Fruit fly (Drosophila melanogaster) whole organism, embryonic: ENCODE data around the gene CG6325.
A peak's percentile ranks its signal among the peaks of the same experiment; 100 is the strongest.

Experiments
- Aef1 ChIP-seq: fragments of 200-800 bp; sonication (Bioruptor generic); IDR thresholded peaks from 3 replicates; pipeline ENCODE4 v1.3.6; 2022; ENCODE audit warnings: missing biosample characterization, missing genetic modification characterization
- Asciz ChIP-seq: fragments of 200-800 bp; sonication (Bioruptor generic); optimal IDR thresholded peaks from 2 replicates; lab custom pipeline; 2017; ENCODE audit warnings: missing biosample characterization, mild to moderate bottlenecking, missing genetic modification characterization, missing genetic modification reagents
- Atf-2 ChIP-seq: fragments of 200-800 bp; sonication (Bioruptor generic); optimal IDR thresholded peaks from 2 replicates; lab custom pipeline; 2016; ENCODE audit warnings: missing biosample characterization, missing genetic modification characterization
- B-H2 ChIP-seq: fragments of 200-800 bp; sonication (Bioruptor generic); optimal IDR thresholded peaks from 2 replicates; lab custom pipeline; 2018; ENCODE audit warnings: missing biosample characterization, mild to moderate bottlenecking, missing genetic modification characterization
- CG11085 ChIP-seq: fragments of 200-800 bp; sonication (Bioruptor generic); IDR thresholded peaks from 2 replicates; pipeline ENCODE4 v1.3.6; 2022; ENCODE audit warnings: missing biosample characterization, missing genetic modification characterization
- CG11093 ChIP-seq: fragments of 200-800 bp; sonication (Bioruptor generic); IDR thresholded peaks from 3 replicates; pipeline ENCODE4 v1.3.6; 2022; ENCODE audit warnings: missing biosample characterization, missing genetic modification characterization
- CG12219 ChIP-seq: fragments of 200-800 bp; sonication (Bioruptor generic); optimal IDR thresholded peaks from 3 replicates; lab custom pipeline; 2018; ENCODE audit warnings: missing biosample characterization, mild to moderate bottlenecking, missing genetic modification characterization
- CG12299 ChIP-seq: fragments of 200-800 bp; sonication (Bioruptor generic); optimal IDR thresholded peaks from 2 replicates; lab custom pipeline; 2018; ENCODE audit warnings: missing biosample characterization, mild to moderate bottlenecking, missing genetic modification characterization
- CG14710 ChIP-seq: fragments of 200-800 bp; sonication (Bioruptor generic); optimal IDR thresholded peaks from 3 replicates; lab custom pipeline; 2019; ENCODE audit warnings: missing biosample characterization, mild to moderate bottlenecking, missing genetic modification characterization, moderate library complexity
- CG15601 ChIP-seq: fragments of 200-800 bp; sonication (Bioruptor generic); optimal IDR thresholded peaks from 3 replicates; lab custom pipeline; 2019; ENCODE audit warnings: missing biosample characterization, mild to moderate bottlenecking, missing genetic modification characterization, moderate library complexity
- CG1603 ChIP-seq: fragments of 200-800 bp; sonication (Bioruptor generic); optimal IDR thresholded peaks from 2 replicates; lab custom pipeline; 2019; ENCODE audit warnings: missing biosample characterization, mild to moderate bottlenecking, missing genetic modification characterization, moderate library complexity
- CG17385 ChIP-seq: fragments of 200-800 bp; sonication (Bioruptor generic); optimal IDR thresholded peaks from 3 replicates; lab custom pipeline; 2018; ENCODE audit warnings: missing biosample characterization, mild to moderate bottlenecking, missing genetic modification characterization
- CG17802 ChIP-seq: fragments of 200-800 bp; sonication (Bioruptor generic); optimal IDR thresholded peaks from 2 replicates; lab custom pipeline; 2018; ENCODE audit warnings: missing biosample characterization, mild to moderate bottlenecking, missing genetic modification characterization, moderate library complexity
- CG2202 ChIP-seq: fragments of 200-800 bp; sonication (Bioruptor generic); optimal IDR thresholded peaks from 2 replicates; lab custom pipeline; 2018; ENCODE audit warnings: missing biosample characterization, mild to moderate bottlenecking, missing genetic modification characterization
- CG2678 ChIP-seq: fragments of 200-800 bp; sonication (Bioruptor generic); optimal IDR thresholded peaks from 3 replicates; lab custom pipeline; 2019; ENCODE audit warnings: missing biosample characterization, mild to moderate bottlenecking, missing genetic modification characterization, moderate library complexity
- CG2712 ChIP-seq: fragments of 200-800 bp; optimal IDR thresholded peaks from 3 replicates; lab custom pipeline; 2019; ENCODE audit warnings: missing biosample characterization, mild to moderate bottlenecking, missing genetic modification characterization, moderate library complexity
- CG31365 ChIP-seq: fragments of 200-800 bp; sonication (Bioruptor generic); optimal IDR thresholded peaks from 2 replicates; lab custom pipeline; 2018; ENCODE audit warnings: missing biosample characterization, mild to moderate bottlenecking, missing genetic modification characterization
- CG34376 ChIP-seq: fragments of 200-800 bp; sonication (Bioruptor generic); optimal IDR thresholded peaks from 2 replicates; lab custom pipeline; 2018; ENCODE audit warnings: missing biosample characterization, mild to moderate bottlenecking, missing genetic modification characterization
- CG34422 ChIP-seq: fragments of 200-800 bp; sonication (Bioruptor generic); IDR thresholded peaks from 3 replicates; pipeline ENCODE4 v1.3.6; 2022; ENCODE audit warnings: missing biosample characterization, missing genetic modification characterization
- CG4820 ChIP-seq: fragments of 200-800 bp; sonication (Bioruptor generic); optimal IDR thresholded peaks from 3 replicates; lab custom pipeline; 2016; ENCODE audit warnings: missing biosample characterization, missing genetic modification characterization
- CG6254 ChIP-seq: fragments of 200-800 bp; sonication (Bioruptor generic); optimal IDR thresholded peaks from 3 replicates; lab custom pipeline; 2017; ENCODE audit warnings: mild to moderate bottlenecking, missing biosample characterization, missing genetic modification reagents, missing genetic modification characterization
- CG7963 ChIP-seq: fragments of 200-800 bp; sonication (Bioruptor generic); IDR thresholded peaks from 3 replicates; pipeline ENCODE4 v1.3.6; 2022; ENCODE audit warnings: missing biosample characterization, missing genetic modification characterization; ENCODE audit not compliant: partially characterized antibody
- D ChIP-seq, 2 experiments: fragments of 200-800 bp in 1 of 2; fragments of >200 bp in 1 of 2; sonication (Bioruptor generic) in 1 of 2; optimal IDR thresholded peaks; 2 replicates in 1 of 2; 3 replicates in 1 of 2; lab custom pipeline; 2017; ENCODE audit warnings: mild to moderate bottlenecking in 1 of 2, missing biosample characterization in 1 of 2, missing genetic modification characterization in 1 of 2, missing genetic modification reagents in 1 of 2
- Doc3 ChIP-seq: fragments of 200-800 bp; sonication (Bioruptor generic); IDR thresholded peaks from 3 replicates; pipeline ENCODE4 v1.3.6; 2022; ENCODE audit warnings: missing biosample characterization, missing genetic modification characterization; ENCODE audit not compliant: partially characterized antibody
- Dref ChIP-seq: fragments of 200-800 bp; sonication (Bioruptor generic); IDR thresholded peaks from 2 replicates; pipeline ENCODE4 v1.3.6; 2022; ENCODE audit warnings: missing biosample characterization, missing genetic modification characterization
- Ets97D ChIP-seq: fragments of 200-800 bp; sonication (Bioruptor generic); optimal IDR thresholded peaks from 3 replicates; lab custom pipeline; 2016; ENCODE audit warnings: missing biosample characterization, missing genetic modification characterization
- H15 ChIP-seq: fragments of 200-800 bp; sonication (Bioruptor generic); IDR thresholded peaks from 3 replicates; pipeline ENCODE4 v1.3.6; 2022; ENCODE audit warnings: missing biosample characterization, missing genetic modification characterization
- H2.0 ChIP-seq: fragments of 200-800 bp; sonication (Bioruptor generic); IDR thresholded peaks from 2 replicates; pipeline ENCODE4 v1.3.6; 2022; ENCODE audit warnings: missing biosample characterization, missing genetic modification characterization
- HLH54F ChIP-seq: fragments of 200-800 bp; sonication (Bioruptor generic); optimal IDR thresholded peaks from 3 replicates; lab custom pipeline; 2016; ENCODE audit warnings: missing biosample characterization, missing genetic modification characterization
- Lpt ChIP-seq: fragments of >200 bp; optimal IDR thresholded peaks from 2 replicates; lab custom pipeline; 2018; ENCODE audit warnings: missing biosample characterization, missing genetic modification characterization
- Med ChIP-seq: fragments of 200-800 bp; sonication (Bioruptor generic); peaks from one replicate; lab custom pipeline; 2016; ENCODE audit warnings: missing biosample characterization, missing genetic modification characterization, mild to moderate bottlenecking, inconsistent platforms, moderate library complexity
- Nf-YA ChIP-seq: fragments of 200-800 bp; sonication (Bioruptor generic); IDR thresholded peaks from 2 replicates; pipeline ENCODE4 v1.3.6; 2022; ENCODE audit warnings: missing biosample characterization, missing genetic modification characterization
- Spps ChIP-seq: fragments of 200-800 bp; sonication (Bioruptor generic); optimal IDR thresholded peaks from 2 replicates; lab custom pipeline; 2018; ENCODE audit warnings: missing biosample characterization, mild to moderate bottlenecking, missing genetic modification characterization
- Stat92E ChIP-seq, 3 experiments: fragments of >200 bp in 2 of 3; fragments of 200-800 bp in 1 of 3; sonication (Bioruptor generic) in 1 of 3; optimal IDR thresholded peaks; 2 replicates each; lab custom pipeline; 2017 to 2019; ENCODE audit warnings: missing biosample characterization in 3 of 3, missing genetic modification characterization in 3 of 3, mild to moderate bottlenecking in 1 of 3, moderate library complexity in 1 of 3
- Trl ChIP-seq, 3 experiments: fragments of >200 bp in 2 of 3; fragments of 200-800 bp in 1 of 3; sonication (Bioruptor generic) in 1 of 3; optimal IDR thresholded peaks; 2 replicates in 1 of 3; 3 replicates in 2 of 3; lab custom pipeline; 2016 to 2017; ENCODE audit warnings: missing biosample characterization in 1 of 3, missing genetic modification characterization in 1 of 3
- aop ChIP-seq: fragments of 200-800 bp; sonication (Bioruptor generic); IDR thresholded peaks from 2 replicates; pipeline ENCODE4 v1.3.6; 2022; ENCODE audit warnings: missing biosample characterization, missing genetic modification characterization
- cato ChIP-seq: fragments of 200-800 bp; sonication (Bioruptor generic); optimal IDR thresholded peaks from 2 replicates; lab custom pipeline; 2016; ENCODE audit warnings: missing biosample characterization, missing genetic modification characterization, borderline replicate concordance
- chm ChIP-seq: fragments of 200-800 bp; sonication (Bioruptor generic); IDR thresholded peaks from 2 replicates; pipeline ENCODE4 v1.3.6; 2022; ENCODE audit warnings: missing biosample characterization, missing genetic modification characterization
- fd3F ChIP-seq: fragments of 200-800 bp; sonication (Bioruptor generic); optimal IDR thresholded peaks from 2 replicates; lab custom pipeline; 2018; ENCODE audit warnings: missing biosample characterization, mild to moderate bottlenecking, missing genetic modification characterization, moderate library complexity
- gsb-n ChIP-seq: fragments of 200-800 bp; sonication (Bioruptor generic); optimal IDR thresholded peaks from 3 replicates; lab custom pipeline; 2018; ENCODE audit warnings: missing biosample characterization, mild to moderate bottlenecking, missing genetic modification characterization
- her ChIP-seq: fragments of 200-800 bp; sonication (Bioruptor generic); optimal IDR thresholded peaks from 2 replicates; lab custom pipeline; 2016; ENCODE audit warnings: missing biosample characterization, missing genetic modification characterization
- lab ChIP-seq: fragments of 200-800 bp; sonication (Bioruptor generic); optimal IDR thresholded peaks from 3 replicates; lab custom pipeline; 2017; ENCODE audit warnings: missing biosample characterization, missing genetic modification characterization, mild to moderate bottlenecking, moderate library complexity, missing genetic modification reagents
- mirr ChIP-seq: fragments of 200-800 bp; sonication (Bioruptor generic); optimal IDR thresholded peaks from 3 replicates; lab custom pipeline; 2018; ENCODE audit warnings: missing biosample characterization, mild to moderate bottlenecking, missing genetic modification characterization
- nom ChIP-seq: fragments of 200-800 bp; sonication (Bioruptor generic); optimal IDR thresholded peaks from 2 replicates; lab custom pipeline; 2017; ENCODE audit warnings: missing biosample characterization, missing genetic modification characterization, mild to moderate bottlenecking, moderate library complexity, missing genetic modification reagents
- psq ChIP-seq: fragments of 200-800 bp; sonication (Bioruptor generic); optimal IDR thresholded peaks from 2 replicates; lab custom pipeline; 2017; ENCODE audit warnings: missing biosample characterization, missing genetic modification characterization
- stwl ChIP-seq: fragments of 200-800 bp; sonication (Bioruptor generic); optimal IDR thresholded peaks from 3 replicates; lab custom pipeline; 2018; ENCODE audit warnings: missing biosample characterization, mild to moderate bottlenecking, missing genetic modification characterization, moderate library complexity
- sug ChIP-seq: fragments of 200-800 bp; optimal IDR thresholded peaks from 2 replicates; lab custom pipeline; 2019; ENCODE audit warnings: missing biosample characterization, mild to moderate bottlenecking, missing genetic modification characterization, moderate library complexity

Gene CG6325

dm6 chr3R:10388128-10389026, 18.7 kb downstream of the CG6325 start, which contains the start of gene cwo (continued):
- peak; percentile 9 for TF ChIP-seq CG14710 (tag; lab: Kevin White, UChicago)
- TF ChIP-seq Lpt = no peak
- TF ChIP-seq Ets97D = no peak
- no peak for TF ChIP-seq Atf-2 (GFP tag; lab: Kevin White, UChicago)
- TF ChIP-seq CG4820 = no peak
- peak; percentile 87 for TF ChIP-seq Med (GFP tag; lab: Kevin White, UChicago)
- TF ChIP-seq CG12299 = peak; percentile 0
- peak; percentile 38 to 52 for TF ChIP-seq Trl (optimal IDR thresholded peaks at IDR 0.05; lab: Kevin White, UChicago)
- peak; percentile 8 for TF ChIP-seq Trl (GFP tag; optimal IDR thresholded peaks at IDR 0.05; lab: Kevin White, UChicago)
- TF ChIP-seq CG17385 (GFP tag; lab: Kevin White, UChicago) = peak; percentile 2
- peak; percentile 77 for TF ChIP-seq mirr (GFP tag; lab: Kevin White, UChicago)
- TF ChIP-seq CG34422 (GFP tag; lab: Robert Waterston, UW) = no peak
- no peak for TF ChIP-seq CG11085 (GFP tag; lab: Robert Waterston, UW)
- TF ChIP-seq her = no peak
- TF ChIP-seq Asciz (GFP tag; lab: Kevin White, UChicago) = peak; percentile 65
- no peak for TF ChIP-seq aop (GFP tag; lab: Robert Waterston, UW)
- no peak for TF ChIP-seq D (optimal IDR thresholded peaks at IDR 0.05; lab: Kevin White, UChicago)
- TF ChIP-seq D (GFP tag; optimal IDR thresholded peaks at IDR 0.05; lab: Kevin White, UChicago) = no peak
- TF ChIP-seq stwl (tag; lab: Kevin White, UChicago) = no peak
- TF ChIP-seq CG34376 (GFP tag; lab: Kevin White, UChicago) = peak; percentile 25
- TF ChIP-seq Nf-YA = no peak
- no peak for TF ChIP-seq cato (GFP tag; lab: Kevin White, UChicago)
- TF ChIP-seq gsb-n (tag; lab: Kevin White, UChicago) = no peak
- TF ChIP-seq lab = peak; percentile 46
- peak; percentile 52 for TF ChIP-seq sug (tag; lab: Kevin White, UChicago)
- TF ChIP-seq Spps = peak; percentile 4
- no peak for TF ChIP-seq CG17802 (tag; lab: Kevin White, UChicago)
- TF ChIP-seq CG2202 = peak; percentile 66
- no peak for TF ChIP-seq chm (GFP tag; lab: Robert Waterston, UW)
- peak; percentile 63 for TF ChIP-seq CG15601 (tag; lab: Kevin White, UChicago)
- TF ChIP-seq psq (GFP tag; lab: Kevin White, UChicago) = no peak
- no peak for TF ChIP-seq CG7963
- TF ChIP-seq HLH54F (GFP tag; lab: Kevin White, UChicago) = no peak
- TF ChIP-seq nom (GFP tag; lab: Kevin White, UChicago) = peak; percentile 8
- TF ChIP-seq Stat92E (GFP tag; optimal IDR thresholded peaks at IDR 0.05; lab: Kevin White, UChicago) = peak in 1 of 3 experiments; percentile 44
- TF ChIP-seq CG11093 (GFP tag; lab: Robert Waterston, UW) = no peak
- peak; percentile 47 for TF ChIP-seq CG12219
- TF ChIP-seq Aef1 (GFP tag; lab: Robert Waterston, UW) = no peak
- peak; percentile 14 for TF ChIP-seq CG2712 (tag; lab: Kevin White, UChicago)
- no peak for TF ChIP-seq H15 (GFP tag; lab: Robert Waterston, UW)
- peak; percentile 43 for TF ChIP-seq CG1603 (tag; lab: Kevin White, UChicago)
- no peak for TF ChIP-seq Dref (GFP tag; lab: Robert Waterston, UW)
- no peak for TF ChIP-seq H2.0
- no peak for TF ChIP-seq Doc3 (GFP tag; lab: Robert Waterston, UW)
- TF ChIP-seq CG2678 (tag; lab: Kevin White, UChicago) = peak; percentile 39
- no peak for TF ChIP-seq fd3F
- TF ChIP-seq CG31365 (tag; lab: Kevin White, UChicago) = peak; percentile 40
- peak; percentile 56 for TF ChIP-seq CG6254 (GFP tag; lab: Kevin White, UChicago)
- no peak for TF ChIP-seq B-H2 (GFP tag; lab: Kevin White, UChicago)
